Worm (Caenorhabditis elegans) whole organism, late embryonic: ENCODE results near the gene lips-9.

ENCODE experiments used
- C08G9.2 ChIP-seq: sonication (generic microtip); optimal IDR thresholded peaks from 2 replicates; lab custom pipeline; 2016; ENCODE audit warnings: mild to moderate bottlenecking, missing genetic modification characterization, moderate library complexity, missing compliant biosample characterization
- K02D7.2 ChIP-seq: sonication (generic microtip); optimal IDR thresholded peaks from 2 replicates; lab custom pipeline; 2017; ENCODE audit warnings: mild to moderate bottlenecking, missing genetic modification characterization, missing compliant biosample characterization
- K09A11.1 ChIP-seq: sonication (generic microtip); optimal IDR thresholded peaks from 2 replicates; lab custom pipeline; 2017; ENCODE audit warnings: antibody characterized with exemption, mild to moderate bottlenecking, missing genetic modification characterization, missing compliant biosample characterization; ENCODE audit not compliant: insufficient read depth
- ama-1 ChIP-seq: fragments of 150-350 bp; optimal IDR thresholded peaks from 2 replicates; lab custom pipeline; 2014
- ceh-14 ChIP-seq: sonication (generic microtip); optimal IDR thresholded peaks from 2 replicates; lab custom pipeline; 2016; ENCODE audit warnings: missing genotype, missing genetic modification characterization, missing compliant biosample characterization
- ceh-18 ChIP-seq: sonication (generic microtip); optimal IDR thresholded peaks from 2 replicates; lab custom pipeline; 2016; ENCODE audit warnings: missing genetic modification characterization, missing compliant biosample characterization
- ceh-19 ChIP-seq: fragments of 200-800 bp; sonication (Bioruptor generic); optimal IDR thresholded peaks from 2 replicates; lab custom pipeline; 2018; ENCODE audit warnings: mild to moderate bottlenecking, missing genetic modification characterization, missing compliant biosample characterization
- ceh-2 ChIP-seq: sonication (generic microtip); optimal IDR thresholded peaks from 2 replicates; lab custom pipeline; 2016; ENCODE audit warnings: missing genotype, missing genetic modification characterization, missing compliant biosample characterization
- ceh-22 ChIP-seq: sonication (generic microtip); optimal IDR thresholded peaks from 2 replicates; lab custom pipeline; 2017; ENCODE audit warnings: missing biosample characterization, missing genetic modification characterization
- ceh-30 ChIP-seq: fragments of 150-350 bp; optimal IDR thresholded peaks from 2 replicates; lab custom pipeline; 2014; ENCODE audit warnings: missing biosample characterization, missing genetic modification characterization
- ceh-31 ChIP-seq: sonication (generic microtip); optimal IDR thresholded peaks from 2 replicates; lab custom pipeline; 2016; ENCODE audit warnings: missing genetic modification characterization, missing compliant biosample characterization
- ceh-45 ChIP-seq: fragments of 200-800 bp; sonication (Bioruptor generic); IDR thresholded peaks from 2 replicates; pipeline ENCODE4 v1.3.6; 2022; ENCODE audit warnings: missing genetic modification reagents, missing genetic modification characterization, missing compliant biosample characterization
- ceh-6 ChIP-seq: fragments of 200-800 bp; sonication (Bioruptor generic); optimal IDR thresholded peaks from 2 replicates; lab custom pipeline; 2018; ENCODE audit warnings: mild to moderate bottlenecking, missing genetic modification characterization, missing compliant biosample characterization
- ceh-9 ChIP-seq: sonication (generic microtip); optimal IDR thresholded peaks from 2 replicates; lab custom pipeline; 2016; ENCODE audit warnings: mild to moderate bottlenecking, missing genetic modification characterization, inconsistent platforms, missing compliant biosample characterization
- che-1 ChIP-seq: sonication (generic microtip); optimal IDR thresholded peaks from 2 replicates; lab custom pipeline; 2016; ENCODE audit warnings: mild to moderate bottlenecking, missing genetic modification characterization, missing compliant biosample characterization
- dmd-4 ChIP-seq: sonication (generic microtip); optimal IDR thresholded peaks from 2 replicates; lab custom pipeline; 2016; ENCODE audit warnings: borderline replicate concordance, missing genetic modification characterization, missing compliant biosample characterization
- dve-1 ChIP-seq: sonication (generic microtip); optimal IDR thresholded peaks from 2 replicates; lab custom pipeline; 2017; ENCODE audit warnings: antibody characterized with exemption, mild to moderate bottlenecking, missing genetic modification characterization, missing compliant biosample characterization
- elt-2 ChIP-seq: sonication (generic microtip); optimal IDR thresholded peaks from 2 replicates; lab custom pipeline; 2016; ENCODE audit warnings: missing genetic modification reagents, missing genetic modification characterization, missing compliant biosample characterization
- elt-4 ChIP-seq: sonication (generic microtip); optimal IDR thresholded peaks from 2 replicates; lab custom pipeline; 2016; ENCODE audit warnings: missing genetic modification characterization, missing compliant biosample characterization
- ets-4 ChIP-seq: sonication (generic microtip); optimal IDR thresholded peaks from 2 replicates; lab custom pipeline; 2016; ENCODE audit warnings: missing genetic modification characterization, missing compliant biosample characterization
- eyg-1 ChIP-seq: sonication (generic microtip); optimal IDR thresholded peaks from 2 replicates; lab custom pipeline; 2016; ENCODE audit warnings: missing genotype, missing genetic modification characterization, missing compliant biosample characterization
- fax-1 ChIP-seq: sonication (generic microtip); optimal IDR thresholded peaks from 2 replicates; lab custom pipeline; 2016; ENCODE audit warnings: missing genotype, missing genetic modification characterization, missing compliant biosample characterization
- fkh-10 ChIP-seq: fragments of 150-350 bp; optimal IDR thresholded peaks from 2 replicates; lab custom pipeline; 2014; ENCODE audit warnings: missing biosample characterization, missing genetic modification reagents, missing genetic modification characterization
- fkh-6 ChIP-seq: sonication (generic microtip); optimal IDR thresholded peaks from 2 replicates; lab custom pipeline; 2016; ENCODE audit warnings: missing genetic modification characterization, missing compliant biosample characterization
- gmeb-2 ChIP-seq: sonication (generic microtip); optimal IDR thresholded peaks from 2 replicates; lab custom pipeline; 2016; ENCODE audit warnings: missing genetic modification characterization, inconsistent platforms, missing compliant biosample characterization
- hlh-15 ChIP-seq: sonication (generic microtip); optimal IDR thresholded peaks from 2 replicates; lab custom pipeline; 2016; ENCODE audit warnings: missing genetic modification characterization, missing compliant biosample characterization
- hlh-8 ChIP-seq: sonication (generic microtip); optimal IDR thresholded peaks from 2 replicates; lab custom pipeline; 2016; ENCODE audit warnings: missing genotype, missing genetic modification characterization, missing compliant biosample characterization
- lin-11 ChIP-seq: fragments of 200-800 bp; sonication (Bioruptor generic); optimal IDR thresholded peaks from 2 replicates; lab custom pipeline; 2018; ENCODE audit warnings: mild to moderate bottlenecking, missing genetic modification characterization, missing compliant biosample characterization
- nhr-11 ChIP-seq: fragments of 150-350 bp; optimal IDR thresholded peaks from 2 replicates; lab custom pipeline; 2014; ENCODE audit warnings: missing biosample characterization, missing genetic modification characterization
- nhr-232 ChIP-seq: sonication (generic microtip); optimal IDR thresholded peaks from 2 replicates; lab custom pipeline; 2016; ENCODE audit warnings: missing genetic modification characterization, missing compliant biosample characterization
- npax-4 ChIP-seq: sonication (generic microtip); optimal IDR thresholded peaks from 2 replicates; lab custom pipeline; 2016; ENCODE audit warnings: missing genetic modification characterization, missing compliant biosample characterization
- odd-2 ChIP-seq: sonication (generic microtip); optimal IDR thresholded peaks from 2 replicates; lab custom pipeline; 2017; ENCODE audit warnings: antibody characterized with exemption, mild to moderate bottlenecking, missing genetic modification characterization, missing compliant biosample characterization
- pag-3 ChIP-seq: sonication (generic microtip); optimal IDR thresholded peaks from 2 replicates; lab custom pipeline; 2016; ENCODE audit warnings: missing compliant biosample characterization, missing genetic modification characterization, borderline replicate concordance
- pax-1 ChIP-seq: fragments of 150-350 bp; optimal IDR thresholded peaks from 2 replicates; lab custom pipeline; 2014; ENCODE audit warnings: missing biosample characterization, missing genetic modification characterization
- pha-2 ChIP-seq: sonication (generic microtip); optimal IDR thresholded peaks from 2 replicates; lab custom pipeline; 2017; ENCODE audit warnings: mild to moderate bottlenecking, missing genetic modification characterization, missing compliant biosample characterization
- pha-4 ChIP-seq: fragments of 150-350 bp; optimal IDR thresholded peaks from 2 replicates; lab custom pipeline; 2018; ENCODE audit warnings: missing biosample characterization, missing genetic modification reagents, missing genetic modification characterization
- ref-2 ChIP-seq: sonication (generic microtip); optimal IDR thresholded peaks from 2 replicates; lab custom pipeline; 2016; ENCODE audit warnings: missing genetic modification characterization, missing compliant biosample characterization
- rnt-1 ChIP-seq: sonication (generic microtip); optimal IDR thresholded peaks from 2 replicates; lab custom pipeline; 2016; ENCODE audit warnings: missing genetic modification characterization, missing compliant biosample characterization
- sdc-2 ChIP-seq: sonication (generic microtip); optimal IDR thresholded peaks from 2 replicates; lab custom pipeline; 2016; ENCODE audit warnings: missing genotype, missing genetic modification characterization, missing compliant biosample characterization
- sox-2 ChIP-seq: fragments of 200-800 bp; sonication (Bioruptor generic); IDR thresholded peaks from 2 replicates; pipeline ENCODE4 v1.3.6; 2022; ENCODE audit warnings: missing genetic modification reagents, missing genetic modification characterization, missing compliant biosample characterization
- tbx-2 ChIP-seq: sonication (generic microtip); optimal IDR thresholded peaks from 2 replicates; lab custom pipeline; 2016; ENCODE audit warnings: missing genetic modification characterization, missing compliant biosample characterization
- tbx-7 ChIP-seq: sonication (generic microtip); optimal IDR thresholded peaks from 2 replicates; lab custom pipeline; 2016; ENCODE audit warnings: missing genotype, missing genetic modification characterization, missing compliant biosample characterization
- ttx-3 ChIP-seq: sonication (generic microtip); optimal IDR thresholded peaks from 2 replicates; lab custom pipeline; 2016; ENCODE audit warnings: missing genetic modification reagents, missing genetic modification characterization, missing compliant biosample characterization
- unc-3 ChIP-seq, 2 experiments: fragments of 200-800 bp in 1 of 2; sonication (Bioruptor generic) in 1 of 2; sonication (generic microtip) in 1 of 2; conservative IDR thresholded peaks in 1 of 2; optimal IDR thresholded peaks in 1 of 2; 2 replicates each; pipeline versions ENCODE4 v1.3.6 to Lab custom; 2016 to 2022; ENCODE audit warnings: missing compliant biosample characterization in 2 of 2, missing genetic modification characterization in 2 of 2, missing genetic modification reagents in 1 of 2
- unc-42 ChIP-seq: sonication (generic microtip); optimal IDR thresholded peaks from 2 replicates; lab custom pipeline; 2016; ENCODE audit warnings: missing genotype, missing genetic modification characterization, missing compliant biosample characterization
- unc-55 ChIP-seq: sonication (generic microtip); optimal IDR thresholded peaks from 2 replicates; lab custom pipeline; 2017; ENCODE audit warnings: missing biosample characterization, missing genetic modification reagents, missing genetic modification characterization
- zip-5 ChIP-seq: sonication (generic microtip); optimal IDR thresholded peaks from 2 replicates; lab custom pipeline; 2016; ENCODE audit warnings: missing genetic modification characterization, missing compliant biosample characterization
- ztf-16 ChIP-seq: sonication (generic microtip); optimal IDR thresholded peaks from 2 replicates; lab custom pipeline; 2017; ENCODE audit warnings: missing genetic modification characterization, missing compliant biosample characterization

Gene lips-9

DNA sequence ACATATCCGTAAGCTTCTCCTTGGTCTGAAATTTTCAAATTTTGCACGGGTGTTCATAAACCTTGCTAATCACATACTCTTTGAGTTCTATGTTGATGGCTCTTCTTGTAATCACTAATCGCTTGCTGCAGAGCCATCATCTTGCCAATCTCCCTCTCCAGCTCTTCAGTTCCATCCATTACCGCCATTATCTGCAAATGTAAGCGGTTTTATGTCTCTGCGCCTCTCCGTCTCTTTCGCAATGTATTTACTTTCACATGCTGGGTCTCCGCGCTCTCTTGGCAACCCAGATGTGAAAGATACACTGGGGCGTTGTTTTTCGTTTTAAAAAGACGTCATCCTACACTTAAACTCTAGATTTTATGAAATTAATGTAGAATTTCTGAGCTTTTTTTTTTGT is 18.1 kb upstream of the lips-9 start (continued):
- TF ChIP-seq rnt-1 (tag; lab: Kevin White, UChicago) (peak; percentile 43), zip-5 (no peak), elt-2 (peak; percentile 6), ceh-30 (no peak), ref-2 (tag; lab: Kevin White, UChicago) (no peak), ceh-9 (no peak), unc-55 (GFP tag; lab: Kevin White, UChicago) (peak; percentile 67), nhr-11 (tag; lab: Kevin White, UChicago) (no peak), hlh-15 (tag; lab: Kevin White, UChicago) (no peak), pha-2 (tag; lab: Kevin White, UChicago) (no peak), tbx-7 (tag; lab: Kevin White, UChicago) (no peak)

DNA sequence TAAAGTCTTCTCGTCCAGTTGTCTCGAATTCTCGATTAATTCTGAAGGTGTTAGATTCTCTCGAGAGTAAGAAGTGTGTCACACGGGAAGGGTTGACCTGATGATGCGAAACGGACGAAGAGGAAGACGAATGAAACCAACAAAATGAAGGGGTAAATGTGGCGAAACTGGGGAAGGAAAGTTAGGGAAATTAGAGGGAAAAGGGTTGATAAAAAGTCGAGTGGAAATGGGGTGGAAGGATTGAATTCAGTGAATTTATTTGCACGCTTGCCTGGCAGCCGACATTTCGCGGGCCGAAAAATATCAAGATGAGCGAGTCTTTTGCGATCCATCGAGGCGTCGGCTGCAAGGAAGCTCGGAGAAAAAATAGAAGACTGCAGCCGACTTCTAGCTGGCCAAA is 13.0 kb upstream of the lips-9 start, which contains the start of gene F58G1.7:
F58G1.7 (minus strand) TSS at position 101 of the 400 bp plus-strand sequence.
- TF ChIP-seq ceh-2 (tag; lab: Kevin White, UChicago) (no peak), che-1 (tag; lab: Kevin White, UChicago) (no peak), odd-2 (tag; lab: Kevin White, UChicago) (no peak), ceh-30 (no peak)

DNA sequence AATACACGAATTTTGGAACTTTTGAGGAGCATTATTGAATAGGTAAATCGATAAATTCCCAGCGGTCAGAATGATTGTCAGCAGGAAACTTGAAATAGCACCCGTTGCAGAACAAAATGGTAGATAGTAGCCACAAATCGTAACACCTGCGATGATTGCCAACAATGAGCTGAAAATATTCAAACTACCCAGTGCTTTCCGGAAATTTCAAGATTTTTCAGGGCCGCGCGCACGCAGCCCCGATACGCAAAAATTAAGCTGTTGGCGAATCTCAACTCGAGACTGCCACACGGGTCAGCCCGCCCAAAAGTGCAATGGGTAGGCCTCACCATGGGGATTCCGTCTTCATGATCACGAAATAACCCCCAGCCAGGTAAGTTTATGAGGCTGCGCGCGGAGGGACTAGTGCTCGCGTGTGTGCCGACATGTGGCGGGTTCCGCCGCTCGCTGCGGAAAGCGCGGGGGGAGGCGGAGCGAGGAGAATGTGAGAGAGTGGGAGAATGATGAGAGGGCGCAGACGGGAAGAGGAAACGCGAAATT is 9.5 kb upstream of the lips-9 start:
- TF ChIP-seq ceh-18, result peak; percentile 79
- TF ChIP-seq dve-1 (tag; lab: Kevin White, UChicago), result peak; percentile 35
- no peak for TF ChIP-seq unc-3 (GFP tag; conservative IDR thresholded peaks at IDR 0.05; lab: Robert Waterston, UW)
- TF ChIP-seq unc-3 (tag; optimal IDR thresholded peaks at IDR 0.05; lab: Kevin White, UChicago), result no peak
- no peak for TF ChIP-seq elt-4 (tag; lab: Kevin White, UChicago)
- TF ChIP-seq ceh-30, result no peak
- TF ChIP-seq ceh-6 (GFP tag; lab: Kevin White, UChicago), result peak; percentile 24
- peak; percentile 99 for TF ChIP-seq ama-1 (lab: Kevin White, UChicago)
- TF ChIP-seq tbx-7 (tag; lab: Kevin White, UChicago), result peak; percentile 50
- no peak for TF ChIP-seq ttx-3 (tag; lab: Kevin White, UChicago)
- no peak for TF ChIP-seq zip-5
- peak; percentile 44 for TF ChIP-seq ztf-16 (tag; lab: Kevin White, UChicago)
- TF ChIP-seq gmeb-2, result peak; percentile 45
- peak; percentile 62 for TF ChIP-seq eyg-1 (tag; lab: Kevin White, UChicago)
- TF ChIP-seq nhr-232 (tag; lab: Kevin White, UChicago), result peak; percentile 22
- TF ChIP-seq rnt-1 (tag; lab: Kevin White, UChicago), result peak; percentile 48
- TF ChIP-seq hlh-8 (tag; lab: Kevin White, UChicago), result peak; percentile 25
- TF ChIP-seq pha-4 (tag; lab: Kevin White, UChicago), result no peak
- no peak for TF ChIP-seq dmd-4 (tag; lab: Kevin White, UChicago)
- TF ChIP-seq fkh-10 (GFP tag; lab: Kevin White, UChicago), result no peak
- TF ChIP-seq sdc-2 (tag; lab: Kevin White, UChicago), result peak; percentile 67
- peak; percentile 8 for TF ChIP-seq unc-55 (GFP tag; lab: Kevin White, UChicago)
- TF ChIP-seq pag-3 (tag; lab: Kevin White, UChicago), result no peak
- no peak for TF ChIP-seq fkh-6
- TF ChIP-seq hlh-15 (tag; lab: Kevin White, UChicago), result no peak
- TF ChIP-seq K09A11.1 (tag; lab: Kevin White, UChicago), result no peak
- no peak for TF ChIP-seq ceh-22 (tag; lab: Kevin White, UChicago)
- peak; percentile 6 for TF ChIP-seq unc-42 (tag; lab: Kevin White, UChicago)
- TF ChIP-seq pax-1 (tag; lab: Kevin White, UChicago), result no peak
- TF ChIP-seq ceh-2 (tag; lab: Kevin White, UChicago), result peak; percentile 47
- peak; percentile 85 for TF ChIP-seq ref-2 (tag; lab: Kevin White, UChicago)
- TF ChIP-seq ceh-45, result no peak
- no peak for TF ChIP-seq ceh-19
- peak; percentile 74 for TF ChIP-seq ceh-31 (tag; lab: Kevin White, UChicago)
- TF ChIP-seq K02D7.2 (tag; lab: Kevin White, UChicago), result no peak
- TF ChIP-seq npax-4 (tag; lab: Kevin White, UChicago), result no peak
- peak; percentile 31; the same call in 1 of the 2 replicates for TF ChIP-seq sox-2 (GFP tag; lab: Robert Waterston, UW)
- TF ChIP-seq ets-4, result peak; percentile 12
- no peak for TF ChIP-seq fax-1 (tag; lab: Kevin White, UChicago)
- TF ChIP-seq ceh-14 (tag; lab: Kevin White, UChicago), result no peak
- TF ChIP-seq tbx-2 (tag; lab: Kevin White, UChicago), result peak; percentile 82
- TF ChIP-seq lin-11 (tag; lab: Kevin White, UChicago), result peak; percentile 14
- peak; percentile 70 for TF ChIP-seq C08G9.2 (tag; lab: Kevin White, UChicago)
